Worm (Caenorhabditis elegans): ENCODE results near the gene cgh-1.

- TF ChIP-seq snpc-4 (GFP tag; optimal IDR thresholded peaks at IDR 0.05) (no peak), snpc-4 (tag; optimal IDR thresholded peaks at IDR 0.05) (no peak), ceh-40 (GFP tag; IDR thresholded peaks at IDR 0.05) (no peak), nfya-1 (tag; optimal IDR thresholded peaks at IDR 0.05; ENCODE audit: borderline replicate concordance, insufficient read depth) (no peak), ceh-100 (GFP tag; IDR thresholded peaks at IDR 0.05) (no peak)
Measured at ce11 chrIII:7542037-7542436, 44.4 kb upstream of the cgh-1 start.
